Worm (Caenorhabditis elegans): Measurements from ENCODE around the gene rpl-23.

DNA sequence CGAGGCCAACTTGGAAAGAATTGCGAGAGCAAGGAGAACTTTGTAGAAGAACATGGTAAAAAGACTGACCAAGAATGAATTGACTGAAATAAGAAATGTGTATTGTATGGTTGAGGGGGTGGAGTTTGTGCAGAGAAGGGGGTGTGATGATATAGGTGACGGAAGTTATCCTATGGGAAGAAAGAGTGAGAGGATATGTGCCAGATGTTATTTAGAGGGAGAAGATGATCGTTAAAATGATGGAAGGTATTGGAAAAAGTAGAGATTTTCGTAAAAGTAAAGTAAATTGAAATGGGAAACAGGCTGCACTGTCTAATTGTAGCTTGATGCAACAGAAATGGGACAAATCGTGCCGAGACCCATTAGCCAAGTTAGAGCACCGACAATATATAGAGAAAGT lies 49.0 kb downstream of the rpl-23 start, which contains the start of gene sdz-21:
- no peak for TF ChIP-seq flh-1 (GFP tag; optimal IDR thresholded peaks at IDR 0.05)
- TF ChIP-seq elt-1 (tag; optimal IDR thresholded peaks at IDR 0.05; ENCODE audit: borderline replicate concordance, insufficient read depth): no peak
- TF ChIP-seq ham-2 (GFP tag; optimal IDR thresholded peaks at IDR 0.05): no peak

Data from whole organism, mixed stage, embryonic.